Fruit fly (Drosophila melanogaster): ENCODE measurements around the gene CG34138.

- TF ChIP-seq CTCF (optimal IDR thresholded peaks at IDR 0.05) (no peak), CG8478 (optimal IDR thresholded peaks at IDR 0.05) (no peak)
These were observed 37.4 kb downstream of the CG34138 start for dm6 chr3R:19672136-19672535.

Data from S2 (cell line).